Fruit fly (Drosophila melanogaster): ENCODE data around the gene CG3558.

CG3558 gene

DNA sequence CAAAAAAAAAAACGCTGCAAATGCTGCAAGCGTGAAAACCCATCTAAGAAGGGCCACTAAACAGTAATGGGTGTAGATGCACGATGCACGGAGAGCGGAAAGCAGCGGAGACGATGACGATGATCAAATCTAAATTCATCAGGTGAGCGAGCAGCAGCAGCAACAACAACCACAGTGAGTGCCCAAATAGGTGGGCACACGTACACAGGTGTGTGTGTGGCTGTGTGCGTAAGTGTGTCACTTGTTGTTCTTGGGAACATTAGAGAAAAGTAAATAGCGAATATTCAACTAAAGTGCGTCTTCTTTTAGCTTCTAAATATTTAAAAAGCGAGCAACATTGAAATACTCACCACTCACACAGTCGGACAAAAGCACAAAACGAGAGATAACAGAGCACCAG lies 566 bp downstream of the CG3558 start (continued):
- TF ChIP-seq sc (optimal IDR thresholded peaks at IDR 0.05) = no peak
- TF ChIP-seq sc (GFP tag; optimal IDR thresholded peaks at IDR 0.05) = no peak
- TF ChIP-seq CG15514 (GFP tag; optimal IDR thresholded peaks at IDR 0.05) = no peak
- TF ChIP-seq CG7987 (GFP tag; optimal IDR thresholded peaks at IDR 0.05) = no peak
- TF ChIP-seq row (GFP tag; IDR thresholded peaks at IDR 0.05) = no peak
- peak; percentile 5 for TF ChIP-seq CHES-1-like (GFP tag; optimal IDR thresholded peaks at IDR 0.05)
- TF ChIP-seq CG1024 (GFP tag; IDR thresholded peaks at IDR 0.05) = no peak
- TF ChIP-seq Jarid2 (GFP tag; optimal IDR thresholded peaks at IDR 0.05) = no peak
- TF ChIP-seq Dip3 (GFP tag; optimal IDR thresholded peaks at IDR 0.05) = no peak
- TF ChIP-seq odd (GFP tag; optimal IDR thresholded peaks at IDR 0.05) = no peak
- 0 out of 3 replicates have a peak, but pooled peaks have one; percentile 29 for TF ChIP-seq Aef1 (GFP tag; IDR thresholded peaks at IDR 0.05)
- no peak for TF ChIP-seq Atf6 (GFP tag; IDR thresholded peaks at IDR 0.05)
- TF ChIP-seq CG7745 (tag; optimal IDR thresholded peaks at IDR 0.05) = no peak
- no peak for TF ChIP-seq Dll (GFP tag; IDR thresholded peaks at IDR 0.05; ENCODE audit: partially characterized antibody)
- no peak for TF ChIP-seq CG2120 (GFP tag; optimal IDR thresholded peaks at IDR 0.05)
- no peak for TF ChIP-seq CG13424 (tag; optimal IDR thresholded peaks at IDR 0.05)
- TF ChIP-seq Deaf1 (tag; optimal IDR thresholded peaks at IDR 0.05) = no peak
- no peak for TF ChIP-seq az2 (GFP tag; optimal IDR thresholded peaks at IDR 0.05)
- no peak for TF ChIP-seq CG18476 (GFP tag; optimal IDR thresholded peaks at IDR 0.05)
- peak; percentile 66 for TF ChIP-seq CG10543 (GFP tag; optimal IDR thresholded peaks at IDR 0.05)
- TF ChIP-seq CG12219 (GFP tag; optimal IDR thresholded peaks at IDR 0.05) = no peak
- TF ChIP-seq vfl (GFP tag; optimal IDR thresholded peaks at IDR 0.05) = no peak
- TF ChIP-seq ind (GFP tag; optimal IDR thresholded peaks at IDR 0.05) = no peak
- TF ChIP-seq kni (GFP tag; optimal IDR thresholded peaks at IDR 0.05) = no peak
- TF ChIP-seq kah (GFP tag; optimal IDR thresholded peaks at IDR 0.05) = peak; percentile 36
- no peak for TF ChIP-seq Neu2 (GFP tag; optimal IDR thresholded peaks at IDR 0.05; ENCODE audit: borderline replicate concordance)
- no peak for TF ChIP-seq CG9797 (GFP tag; optimal IDR thresholded peaks at IDR 0.05)
- no peak for TF ChIP-seq klu (GFP tag; IDR thresholded peaks at IDR 0.05)
- peak; percentile 82 for TF ChIP-seq cg (GFP tag; optimal IDR thresholded peaks at IDR 0.05)
- TF ChIP-seq jumu (GFP tag; optimal IDR thresholded peaks at IDR 0.05) = no peak
- TF ChIP-seq hkb (optimal IDR thresholded peaks at IDR 0.05) = no peak
- TF ChIP-seq hkb (GFP tag; IDR thresholded peaks at IDR 0.05) = peak; percentile 35; the same call in 1 of the 2 replicates
- TF ChIP-seq Ravus (GFP tag; IDR thresholded peaks at IDR 0.05) = no peak
- no peak for TF ChIP-seq chm (GFP tag; IDR thresholded peaks at IDR 0.05)
- no peak for TF ChIP-seq Oli (tag; optimal IDR thresholded peaks at IDR 0.05)
- TF ChIP-seq Six4 (GFP tag; optimal IDR thresholded peaks at IDR 0.05) = no peak
- no peak for TF ChIP-seq Eip74EF (GFP tag; optimal IDR thresholded peaks at IDR 0.05)

DNA sequence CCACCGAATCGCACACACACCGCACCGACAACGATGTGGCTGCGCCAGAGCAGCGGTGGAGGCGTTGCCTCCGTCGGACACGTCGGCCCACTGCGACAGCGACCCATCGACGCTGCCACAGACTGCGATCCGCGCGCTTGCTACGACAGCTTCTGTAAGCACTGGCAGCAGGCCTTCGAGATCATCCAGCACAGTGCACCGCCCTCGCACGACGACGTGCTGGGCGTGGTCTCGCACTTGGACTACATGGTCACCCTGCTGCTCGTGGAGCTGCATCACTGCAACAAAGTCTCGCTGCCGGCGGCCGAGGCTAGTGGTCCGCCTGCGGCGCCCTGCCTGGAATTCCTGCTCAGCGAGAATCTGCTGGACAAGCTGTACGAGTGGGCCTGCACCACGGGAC lies 1.0 kb downstream of the CG3558 start:
- TF ChIP-seq Med (GFP tag) (peak; percentile 44), CG7357 (GFP tag; IDR thresholded peaks at IDR 0.05) (0 out of 3 replicates have a peak, but pooled peaks have one; percentile 15), toy (GFP tag; IDR thresholded peaks at IDR 0.05) (0 out of 2 replicates have a peak, but pooled peaks have one; percentile 20), CG3726 (GFP tag; IDR thresholded peaks at IDR 0.05) (no peak), Awh (GFP tag; IDR thresholded peaks at IDR 0.05) (peak; percentile 52; the same call in 1 of the 2 replicates), CG8478 (optimal IDR thresholded peaks at IDR 0.05) (peak; percentile 82), Dbx (GFP tag; IDR thresholded peaks at IDR 0.05) (peak; percentile 22; the same call in 1 of the 3 replicates), CG11093 (GFP tag; IDR thresholded peaks at IDR 0.05) (0 out of 3 replicates have a peak, but pooled peaks have one; percentile 21), row (GFP tag; IDR thresholded peaks at IDR 0.05) (no peak)
